Fruit fly (Drosophila melanogaster) whole organism, wandering third instar larva: ENCODE data around the gene CG34253.

Experiments
- CG32264 ChIP-seq: fragments of 200-800 bp; sonication (Bioruptor generic); optimal IDR thresholded peaks from 2 replicates; lab custom pipeline; 2016; ENCODE audit warnings: missing biosample characterization, missing genetic modification characterization
- Dfd ChIP-seq: fragments of >200 bp; optimal IDR thresholded peaks from 2 replicates; lab custom pipeline; 2017; ENCODE audit warnings: missing biosample characterization, missing genetic modification characterization
- HLH106 ChIP-seq: fragments of 200-800 bp; optimal IDR thresholded peaks from 3 replicates; lab custom pipeline; 2019; ENCODE audit warnings: missing biosample characterization, mild to moderate bottlenecking, missing genetic modification characterization, moderate library complexity
- Myc ChIP-seq: fragments of >200 bp; optimal IDR thresholded peaks from 2 replicates; lab custom pipeline; 2017
- OdsH ChIP-seq: fragments of 200-800 bp; sonication (Bioruptor generic); optimal IDR thresholded peaks from 2 replicates; lab custom pipeline; 2016; ENCODE audit warnings: missing biosample characterization, mild to moderate bottlenecking, missing genetic modification characterization
- dl ChIP-seq, 2 experiments: fragments of 175-275, 200-275 bp in 1 of 2; fragments of 200-275 bp in 1 of 2; sonication (Bioruptor generic); optimal IDR thresholded peaks; lab custom pipeline; 2018; ENCODE audit warnings: mild to moderate bottlenecking in 2 of 2, missing biosample characterization in 2 of 2, missing genetic modification characterization in 2 of 2, moderate library complexity in 2 of 2; ENCODE audit not compliant: partially characterized antibody in 2 of 2, insufficient read depth in 1 of 2
- dmrt93B ChIP-seq: fragments of 200-800 bp; sonication (Bioruptor generic); optimal IDR thresholded peaks from 2 replicates; lab custom pipeline; 2018; ENCODE audit warnings: missing biosample characterization, mild to moderate bottlenecking, missing genetic modification characterization
- ey ChIP-seq: fragments of 200-800 bp; sonication (Bioruptor generic); optimal IDR thresholded peaks from 2 replicates; lab custom pipeline; 2016; ENCODE audit warnings: missing biosample characterization, missing genetic modification characterization
- fru ChIP-seq: fragments of 200-800 bp; sonication (Bioruptor generic); optimal IDR thresholded peaks from 3 replicates; lab custom pipeline; 2016; ENCODE audit warnings: missing biosample characterization, mild to moderate bottlenecking, missing genetic modification characterization
- h ChIP-seq: fragments of 200-800 bp; sonication (Bioruptor generic); optimal IDR thresholded peaks from 3 replicates; lab custom pipeline; 2016; ENCODE audit warnings: missing biosample characterization, mild to moderate bottlenecking, missing genetic modification characterization
- pan ChIP-seq: fragments of >200 bp; optimal IDR thresholded peaks from 2 replicates; lab custom pipeline; 2017
- rgr ChIP-seq: fragments of 200-800 bp; sonication (Bioruptor generic); optimal IDR thresholded peaks from 3 replicates; lab custom pipeline; 2016; ENCODE audit warnings: missing biosample characterization, mild to moderate bottlenecking, missing genetic modification characterization
- sage ChIP-seq: fragments of 200-800 bp; sonication (Bioruptor generic); optimal IDR thresholded peaks from 2 replicates; lab custom pipeline; 2016; ENCODE audit warnings: missing biosample characterization, mild to moderate bottlenecking, missing genetic modification characterization

DNA sequence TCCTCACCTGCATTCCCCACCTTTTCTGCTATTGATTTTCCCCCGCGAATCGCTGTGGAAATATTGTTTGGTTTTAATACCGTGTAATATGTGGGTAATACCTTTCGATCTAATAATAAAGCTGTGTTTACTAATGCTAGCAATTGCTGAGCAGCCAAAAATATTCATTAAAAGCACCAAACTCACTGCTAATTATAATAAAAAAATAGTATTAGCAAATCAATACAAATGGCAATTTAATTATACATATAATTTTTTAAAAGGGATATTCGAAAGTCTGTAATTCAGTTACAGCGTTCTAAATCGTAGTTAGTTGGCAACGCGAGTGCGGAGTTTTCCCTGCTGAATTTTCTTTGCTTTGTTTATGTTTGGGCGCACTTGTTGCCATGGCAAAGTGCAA, 6.8 kb upstream of the CG34253 start:
- TF ChIP-seq pan (lab: Kevin White, UChicago) = no peak
- no peak for TF ChIP-seq rgr (GFP tag; lab: Kevin White, UChicago)
- no peak for TF ChIP-seq dl (GFP tag; optimal IDR thresholded peaks at IDR 0.05; lab: Kevin White, UChicago; ENCODE audit: insufficient read depth in 1 of 2, partially characterized antibody in 2 of 2)
- TF ChIP-seq HLH106 (tag; lab: Kevin White, UChicago) = no peak
- no peak for TF ChIP-seq sage (GFP tag; lab: Kevin White, UChicago)
- TF ChIP-seq fru (GFP tag; lab: Kevin White, UChicago) = no peak
- no peak for TF ChIP-seq Myc
- no peak for TF ChIP-seq Dfd
- TF ChIP-seq h (GFP tag; lab: Kevin White, UChicago) = no peak
- no peak for TF ChIP-seq ey (GFP tag; lab: Kevin White, UChicago)
- no peak for TF ChIP-seq dmrt93B
- no peak for TF ChIP-seq OdsH (GFP tag; lab: Kevin White, UChicago)
- no peak for TF ChIP-seq CG32264 (GFP tag; lab: Kevin White, UChicago)
